Worm (Caenorhabditis elegans) whole organism, early embryonic: Measurements from ENCODE around the gene C56C10.7.

ENCODE experiments used
- B0310.2 ChIP-seq: sonication (generic microtip); optimal IDR thresholded peaks from 2 replicates; lab custom pipeline; 2016; ENCODE audit warnings: mild to moderate bottlenecking, missing genetic modification characterization, missing compliant biosample characterization
- F13C5.2 ChIP-seq: sonication (generic microtip); optimal IDR thresholded peaks from 2 replicates; lab custom pipeline; 2017; ENCODE audit warnings: mild to moderate bottlenecking, missing genetic modification characterization, inconsistent platforms, missing compliant biosample characterization
- aly-1 ChIP-seq: sonication (generic microtip); optimal IDR thresholded peaks from 2 replicates; lab custom pipeline; 2016; ENCODE audit warnings: missing genetic modification characterization, missing compliant biosample characterization
- ama-1 ChIP-seq: fragments of 150-350 bp; optimal IDR thresholded peaks from 2 replicates; lab custom pipeline; 2014
- ceh-13 ChIP-seq: fragments of 200-800 bp; sonication (Bioruptor generic); optimal IDR thresholded peaks from 2 replicates; lab custom pipeline; 2018; ENCODE audit warnings: mild to moderate bottlenecking, missing genetic modification characterization, missing compliant biosample characterization
- ceh-36 ChIP-seq: sonication (generic microtip); optimal IDR thresholded peaks from 2 replicates; lab custom pipeline; 2016; ENCODE audit warnings: missing genetic modification characterization, inconsistent platforms, missing compliant biosample characterization
- ets-7 ChIP-seq: sonication (generic microtip); optimal IDR thresholded peaks from 2 replicates; lab custom pipeline; 2016; ENCODE audit warnings: missing genotype, missing genetic modification characterization, missing compliant biosample characterization
- flt-1 ChIP-seq: fragments of 200-800 bp; sonication (Bioruptor generic); IDR thresholded peaks from 2 replicates; pipeline ENCODE4 v1.3.6; 2022; ENCODE audit warnings: missing genetic modification characterization, missing compliant biosample characterization
- hmbx-1 ChIP-seq: sonication (generic microtip); optimal IDR thresholded peaks from 2 replicates; lab custom pipeline; 2016; ENCODE audit warnings: mild to moderate bottlenecking, missing genetic modification characterization, missing compliant biosample characterization
- hmg-4 ChIP-seq: fragments of 200-800 bp; sonication (Bioruptor generic); optimal IDR thresholded peaks from 2 replicates; lab custom pipeline; 2018; ENCODE audit warnings: mild to moderate bottlenecking, missing genetic modification characterization, missing compliant biosample characterization
- hnd-1 ChIP-seq: sonication (generic microtip); optimal IDR thresholded peaks from 2 replicates; lab custom pipeline; 2016; ENCODE audit warnings: missing genetic modification characterization, missing compliant biosample characterization
- pes-1 ChIP-seq: fragments of 200-800 bp; sonication (Bioruptor generic); IDR thresholded peaks from 2 replicates; pipeline ENCODE4 v1.3.6; 2022; ENCODE audit warnings: missing genetic modification reagents, missing genetic modification characterization, missing compliant biosample characterization
- scrt-1 ChIP-seq: fragments of 200-800 bp; sonication (Bioruptor generic); IDR thresholded peaks from 2 replicates; pipeline ENCODE4 v1.3.6; 2022; ENCODE audit warnings: missing genetic modification characterization, missing compliant biosample characterization
- sea-1 ChIP-seq: fragments of 200-800 bp; sonication (Bioruptor generic); conservative IDR thresholded peaks from 2 replicates; pipeline ENCODE4 v1.3.6; 2022; ENCODE audit warnings: missing genetic modification characterization, missing compliant biosample characterization
- tbx-11 ChIP-seq: fragments of 200-800 bp; sonication (Bioruptor generic); IDR thresholded peaks from 2 replicates; pipeline ENCODE4 v1.3.6; 2022; ENCODE audit warnings: missing genetic modification characterization, missing compliant biosample characterization
- tbx-37 ChIP-seq: fragments of 200-800 bp; sonication (Bioruptor generic); conservative IDR thresholded peaks from 2 replicates; pipeline ENCODE4 v1.3.6; 2022; ENCODE audit warnings: missing genetic modification reagents, missing genetic modification characterization, missing compliant biosample characterization
- tra-4 ChIP-seq: sonication (generic microtip); optimal IDR thresholded peaks from 2 replicates; lab custom pipeline; 2017; ENCODE audit warnings: missing genetic modification characterization, missing compliant biosample characterization

The C56C10.7 gene

DNA sequence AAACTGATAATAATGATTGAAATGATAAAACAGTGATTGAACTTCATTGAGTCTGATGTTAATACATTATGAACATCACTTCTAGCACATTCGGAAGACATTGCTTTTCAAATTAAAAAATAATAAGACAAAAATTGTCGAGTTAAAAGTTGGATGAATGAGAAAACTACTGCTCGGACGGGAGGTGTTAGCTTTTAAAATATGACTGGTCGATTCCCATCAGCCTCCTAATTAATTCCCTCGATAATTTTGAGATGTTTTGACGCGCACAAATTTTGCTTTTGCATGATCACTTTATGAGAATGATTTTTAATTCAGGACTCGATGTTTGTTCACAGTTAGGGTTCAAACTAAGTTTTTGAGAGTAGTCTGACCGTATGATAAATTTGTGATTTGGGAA, 13.7 kb downstream of the C56C10.7 start, which contains the start of gene sra-28:
Gene sra-28, minus strand, starts transcription at position 101 of the 400 bp plus-strand sequence.
- TF ChIP-seq ceh-13 (GFP tag; lab: Kevin White, UChicago) (no peak), pes-1 (GFP tag; lab: Robert Waterston, UW) (no peak), ama-1 (lab: Kevin White, UChicago) (no peak), aly-1 (no peak), tbx-11 (GFP tag; lab: Robert Waterston, UW) (no peak), ceh-36 (no peak), F13C5.2 (tag; lab: Kevin White, UChicago) (no peak), tra-4 (tag; lab: Kevin White, UChicago) (no peak), tbx-37 (GFP tag; lab: Robert Waterston, UW) (no peak), hnd-1 (tag; lab: Kevin White, UChicago) (no peak), hmg-4 (GFP tag; lab: Kevin White, UChicago) (no peak), B0310.2 (tag; lab: Kevin White, UChicago) (no peak), sea-1 (no peak), hmbx-1 (tag; lab: Kevin White, UChicago) (no peak)

DNA sequence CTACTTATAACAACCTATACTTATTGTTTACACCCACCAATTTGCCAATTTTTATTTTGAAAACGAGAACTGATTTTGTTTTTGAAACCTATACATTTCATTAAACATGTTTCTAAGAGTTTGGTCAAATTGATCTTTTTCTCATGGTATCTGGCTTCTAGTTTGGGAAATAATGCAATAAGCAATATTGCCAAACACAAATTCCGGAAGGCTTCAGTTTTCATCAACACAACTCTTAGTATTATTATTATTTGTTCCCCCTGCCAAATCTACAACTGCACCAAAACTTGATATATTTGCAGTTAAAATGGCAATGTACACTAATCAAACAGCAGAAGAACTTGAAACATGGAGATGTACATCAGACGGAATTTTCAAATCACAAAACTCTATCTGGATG, 18.7 kb downstream of the C56C10.7 start, which contains the start of gene sra-27:
Gene sra-27, plus strand, starts transcription at position 301 of the 400 bp plus-strand sequence.
- TF ChIP-seq tbx-11 (GFP tag; lab: Robert Waterston, UW): no peak
- TF ChIP-seq ceh-13 (GFP tag; lab: Kevin White, UChicago): no peak
- no peak for TF ChIP-seq hmbx-1 (tag; lab: Kevin White, UChicago)
- no peak for TF ChIP-seq tbx-37 (GFP tag; lab: Robert Waterston, UW)
- TF ChIP-seq hmg-4 (GFP tag; lab: Kevin White, UChicago): no peak
- no peak for TF ChIP-seq tra-4 (tag; lab: Kevin White, UChicago)
- TF ChIP-seq ets-7 (tag; lab: Kevin White, UChicago): no peak
- no peak for TF ChIP-seq flt-1 (GFP tag; lab: Robert Waterston, UW)
- TF ChIP-seq scrt-1 (GFP tag; lab: Robert Waterston, UW): no peak

DNA sequence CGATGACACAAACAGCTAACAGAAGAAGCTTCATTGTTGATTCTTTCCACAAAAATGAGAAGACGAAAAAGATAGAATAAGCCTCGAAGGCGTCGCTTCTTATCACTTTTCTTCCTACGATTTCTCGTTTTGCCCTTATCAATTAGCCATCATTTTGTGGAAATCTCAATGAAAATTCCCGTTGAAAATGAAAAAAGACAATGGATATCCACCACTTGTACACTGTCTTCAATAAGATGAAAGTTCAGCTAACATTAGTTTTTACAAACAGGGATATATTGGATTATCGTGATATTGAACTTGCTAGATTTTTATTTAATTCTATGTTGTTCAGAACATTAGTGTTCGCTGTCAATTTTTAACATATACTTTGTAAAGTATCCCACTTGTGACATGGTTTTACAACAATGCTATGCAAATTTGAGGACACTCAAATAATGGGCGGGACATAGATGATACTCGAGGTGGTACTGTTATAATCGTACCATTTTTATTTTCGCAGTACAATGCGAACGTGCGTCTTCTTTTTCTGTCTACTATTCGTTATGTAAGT, 20.7 kb downstream of the C56C10.7 start, which contains the start of the genes F18C5.5 and F18C5.9:
Gene F18C5.5, minus strand, starts transcription at position 101 of the 553 bp plus-strand sequence.
Gene F18C5.9, plus strand, starts transcription at position 503 of the 553 bp plus-strand sequence.
- TF ChIP-seq B0310.2 (tag; lab: Kevin White, UChicago) (no peak), pes-1 (GFP tag; lab: Robert Waterston, UW) (no peak), scrt-1 (GFP tag; lab: Robert Waterston, UW) (no peak), tbx-37 (GFP tag; lab: Robert Waterston, UW) (no peak), tbx-11 (GFP tag; lab: Robert Waterston, UW) (no peak)

DNA sequence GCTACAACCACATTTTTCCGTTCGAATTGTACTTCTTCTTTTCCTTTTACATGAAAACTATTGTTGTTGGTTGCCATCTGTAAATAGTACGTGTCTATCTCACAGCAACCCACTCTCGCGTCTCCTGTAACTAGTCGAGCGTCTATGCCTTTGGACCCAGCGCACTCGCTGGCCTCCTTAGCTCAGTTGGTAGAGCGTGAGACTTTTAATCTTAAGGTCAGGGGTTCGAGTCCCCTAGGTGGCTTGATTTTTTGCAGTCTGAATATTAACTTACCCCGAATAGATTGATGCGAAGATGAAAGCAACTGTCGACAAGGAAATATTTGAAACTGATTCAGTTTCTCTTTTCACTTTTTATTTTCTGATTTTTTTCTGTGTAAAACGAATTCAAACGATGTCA, 22.3 kb downstream of the C56C10.7 start, which contains the start of gene mpz-3:
Gene mpz-3, minus strand, starts transcription at position 320 of the 400 bp plus-strand sequence.
- TF ChIP-seq hmg-4 (GFP tag; lab: Kevin White, UChicago) (no peak), aly-1 (peak; percentile 74), pes-1 (GFP tag; lab: Robert Waterston, UW) (no peak), tbx-37 (GFP tag; lab: Robert Waterston, UW) (no peak; the same call in 1 of the 2 replicates), hnd-1 (tag; lab: Kevin White, UChicago) (peak; percentile 47), ama-1 (lab: Kevin White, UChicago) (no peak), flt-1 (GFP tag; lab: Robert Waterston, UW) (peak; percentile 81; the same call in 1 of the 2 replicates), sea-1 (no peak), tbx-11 (GFP tag; lab: Robert Waterston, UW) (peak; percentile 83), ets-7 (tag; lab: Kevin White, UChicago) (peak; percentile 30), tra-4 (tag; lab: Kevin White, UChicago) (no peak), B0310.2 (tag; lab: Kevin White, UChicago) (peak; percentile 30), ceh-13 (GFP tag; lab: Kevin White, UChicago) (peak; percentile 58), ceh-36 (peak; percentile 64), F13C5.2 (tag; lab: Kevin White, UChicago) (peak; percentile 72), hmbx-1 (tag; lab: Kevin White, UChicago) (no peak), scrt-1 (GFP tag; lab: Robert Waterston, UW) (peak; percentile 77)

DNA sequence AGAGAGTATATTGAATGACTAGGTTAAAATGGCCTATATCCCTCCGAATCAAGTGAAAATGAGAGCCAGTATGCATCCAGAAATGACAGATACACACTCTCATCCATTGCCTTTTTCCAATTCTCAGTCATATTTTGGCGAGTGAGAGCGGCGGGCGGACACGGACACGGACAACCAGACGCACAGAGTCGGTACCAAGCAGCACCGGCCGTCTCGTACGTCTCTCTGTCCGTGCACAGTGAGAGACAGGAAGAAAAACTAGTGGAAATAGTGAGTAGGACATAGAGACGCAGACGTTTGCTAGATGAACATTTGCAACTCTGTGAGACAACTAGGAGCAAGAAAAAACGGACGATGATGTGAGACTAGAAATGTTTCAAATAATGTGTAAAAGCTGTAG, 24.1 kb downstream of the C56C10.7 start:
- TF ChIP-seq tbx-37 (GFP tag; lab: Robert Waterston, UW) (no peak), ceh-13 (GFP tag; lab: Kevin White, UChicago) (no peak), sea-1 (no peak), F13C5.2 (tag; lab: Kevin White, UChicago) (no peak), scrt-1 (GFP tag; lab: Robert Waterston, UW) (no peak), ama-1 (lab: Kevin White, UChicago) (no peak), B0310.2 (tag; lab: Kevin White, UChicago) (no peak), ceh-36 (no peak), hmg-4 (GFP tag; lab: Kevin White, UChicago) (no peak), tra-4 (tag; lab: Kevin White, UChicago) (no peak), tbx-11 (GFP tag; lab: Robert Waterston, UW) (no peak), hnd-1 (tag; lab: Kevin White, UChicago) (no peak), ets-7 (tag; lab: Kevin White, UChicago) (no peak)

DNA sequence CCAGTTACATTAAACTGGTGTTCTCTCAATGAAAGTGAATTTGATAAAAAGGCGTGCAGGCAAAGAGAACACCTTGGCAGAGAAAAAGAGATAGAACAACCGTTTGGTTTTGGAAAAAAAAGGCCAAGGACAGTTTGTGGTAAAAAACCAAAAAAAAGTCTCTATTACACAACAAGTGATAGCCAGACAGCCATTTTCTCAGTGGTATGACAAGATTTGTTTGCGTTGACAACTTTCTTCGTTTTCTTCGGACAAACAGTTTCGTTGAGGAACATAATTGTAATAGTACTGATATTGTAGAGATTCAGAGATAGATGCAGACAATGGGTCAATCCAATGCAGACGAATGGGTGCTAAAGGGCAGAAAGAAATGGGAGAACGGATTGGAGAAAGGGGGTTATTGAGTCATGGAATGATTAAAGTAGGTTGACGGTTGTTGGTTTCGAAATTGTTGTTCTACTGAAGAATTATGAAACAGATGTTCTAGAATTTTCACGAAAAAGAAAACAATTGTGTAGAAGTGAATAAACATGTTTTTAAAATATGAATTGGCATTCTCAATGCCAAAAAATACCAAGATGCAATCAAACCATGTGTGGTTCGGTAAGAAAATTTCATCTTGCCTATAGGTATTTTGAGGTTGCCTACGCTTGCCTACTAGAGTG, 25.0 kb downstream of the C56C10.7 start:
- TF ChIP-seq flt-1 (GFP tag; lab: Robert Waterston, UW): no peak

DNA sequence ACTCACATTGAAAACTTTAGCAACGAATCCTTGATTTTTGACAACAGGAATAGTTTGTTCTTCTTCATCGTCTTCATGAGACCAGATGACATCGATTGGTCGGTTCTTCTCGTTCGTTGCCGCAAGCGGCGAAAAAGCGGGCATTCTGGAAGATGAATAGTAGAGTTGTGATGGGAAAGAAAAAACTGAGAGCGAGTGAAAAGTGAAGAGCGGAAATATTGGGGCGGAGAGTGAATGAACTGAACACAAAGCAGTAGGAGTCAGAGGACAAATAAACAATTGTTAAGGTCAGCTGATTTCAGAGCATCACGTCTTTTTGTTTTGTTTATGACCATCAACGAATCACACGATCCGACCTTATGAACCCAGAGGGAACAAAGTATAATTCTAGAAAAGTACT, 26.1 kb downstream of the C56C10.7 start, which contains the start of gene F18C5.10:
Gene F18C5.10, minus strand, starts transcription at position 145 of the 400 bp plus-strand sequence.
- no peak for TF ChIP-seq flt-1 (GFP tag; lab: Robert Waterston, UW)
- TF ChIP-seq ets-7 (tag; lab: Kevin White, UChicago): no peak
- TF ChIP-seq tbx-37 (GFP tag; lab: Robert Waterston, UW): no peak
- TF ChIP-seq hmg-4 (GFP tag; lab: Kevin White, UChicago): no peak
- TF ChIP-seq sea-1: no peak
- TF ChIP-seq aly-1: no peak
